Fruit fly (Drosophila melanogaster) whole organism, embryonic: Measurements from ENCODE around the gene CG15629.

Experiments
- Atf6 ChIP-seq: fragments of 200-800 bp; sonication (Bioruptor generic); IDR thresholded peaks from 2 replicates; pipeline ENCODE4 v1.3.6; 2022; ENCODE audit warnings: missing biosample characterization, missing genetic modification characterization
- Bdp1 ChIP-seq: fragments of 200-800 bp; sonication (Bioruptor generic); optimal IDR thresholded peaks from 3 replicates; lab custom pipeline; 2016; ENCODE audit warnings: missing biosample characterization, missing genetic modification characterization
- BtbVII ChIP-seq: fragments of 200-800 bp; sonication (Bioruptor generic); optimal IDR thresholded peaks from 3 replicates; lab custom pipeline; 2017; ENCODE audit warnings: missing biosample characterization, mild to moderate bottlenecking, missing genetic modification characterization
- CG10543 ChIP-seq: fragments of 200-800 bp; sonication (Bioruptor generic); optimal IDR thresholded peaks from 3 replicates; lab custom pipeline; 2017; ENCODE audit warnings: missing biosample characterization, mild to moderate bottlenecking, missing genetic modification characterization, moderate library complexity
- CG11723 ChIP-seq: fragments of 200-800 bp; sonication (Bioruptor generic); optimal IDR thresholded peaks from 2 replicates; lab custom pipeline; 2017; ENCODE audit warnings: missing biosample characterization, mild to moderate bottlenecking, missing genetic modification characterization
- CG12219 ChIP-seq: fragments of 200-800 bp; sonication (Bioruptor generic); optimal IDR thresholded peaks from 3 replicates; lab custom pipeline; 2018; ENCODE audit warnings: missing biosample characterization, mild to moderate bottlenecking, missing genetic modification characterization
- CG12659 ChIP-seq: fragments of 200-800 bp; sonication (Bioruptor generic); optimal IDR thresholded peaks from 3 replicates; lab custom pipeline; 2017; ENCODE audit warnings: mild to moderate bottlenecking, missing biosample characterization, missing genetic modification reagents, missing genetic modification characterization
- CG17359 ChIP-seq: fragments of 200-800 bp; sonication (Bioruptor generic); optimal IDR thresholded peaks from 3 replicates; lab custom pipeline; 2018; ENCODE audit warnings: missing biosample characterization, mild to moderate bottlenecking, missing genetic modification characterization, moderate library complexity
- CG17361 ChIP-seq: fragments of 200-800 bp; sonication (Bioruptor generic); IDR thresholded peaks from 3 replicates; pipeline ENCODE4 v1.3.6; 2022; ENCODE audit warnings: missing biosample characterization, missing genetic modification characterization
- CG31388 ChIP-seq: fragments of 200-800 bp; sonication (Bioruptor generic); optimal IDR thresholded peaks from 2 replicates; lab custom pipeline; 2016; ENCODE audit warnings: missing biosample characterization, missing genetic modification characterization
- CG32532 ChIP-seq: fragments of 200-800 bp; sonication (Bioruptor generic); IDR thresholded peaks from 2 replicates; pipeline ENCODE4 v1.3.6; 2022; ENCODE audit warnings: missing biosample characterization, missing genetic modification characterization
- CG34422 ChIP-seq: fragments of 200-800 bp; sonication (Bioruptor generic); IDR thresholded peaks from 3 replicates; pipeline ENCODE4 v1.3.6; 2022; ENCODE audit warnings: missing biosample characterization, missing genetic modification characterization
- CG5953 ChIP-seq: fragments of 200-800 bp; sonication (Bioruptor generic); IDR thresholded peaks from 2 replicates; pipeline ENCODE4 v1.3.6; 2022; ENCODE audit warnings: missing biosample characterization, missing genetic modification characterization
- CG6254 ChIP-seq: fragments of 200-800 bp; sonication (Bioruptor generic); optimal IDR thresholded peaks from 3 replicates; lab custom pipeline; 2017; ENCODE audit warnings: mild to moderate bottlenecking, missing biosample characterization, missing genetic modification reagents, missing genetic modification characterization
- CG6272 ChIP-seq: fragments of 200-800 bp; sonication (Bioruptor generic); IDR thresholded peaks from 2 replicates; pipeline ENCODE4 v1.3.6; 2022; ENCODE audit warnings: missing biosample characterization, missing genetic modification characterization
- CG6791 ChIP-seq: fragments of 200-800 bp; sonication (Bioruptor generic); IDR thresholded peaks from 3 replicates; pipeline ENCODE4 v1.3.6; 2022; ENCODE audit warnings: missing biosample characterization, missing genetic modification characterization; ENCODE audit not compliant: partially characterized antibody
- CG7963 ChIP-seq: fragments of 200-800 bp; sonication (Bioruptor generic); IDR thresholded peaks from 3 replicates; pipeline ENCODE4 v1.3.6; 2022; ENCODE audit warnings: missing biosample characterization, missing genetic modification characterization; ENCODE audit not compliant: partially characterized antibody
- CG7987 ChIP-seq: fragments of 200-800 bp; sonication (Bioruptor generic); optimal IDR thresholded peaks from 2 replicates; lab custom pipeline; 2018; ENCODE audit warnings: missing biosample characterization, mild to moderate bottlenecking, missing genetic modification characterization, moderate library complexity
- CG8290 ChIP-seq, 3 experiments: fragments of 200-800 bp; sonication (Bioruptor generic); optimal IDR thresholded peaks; 2 replicates each; lab custom pipeline; 2016 to 2019; ENCODE audit warnings: missing biosample characterization in 3 of 3, missing genetic modification characterization in 3 of 3, mild to moderate bottlenecking in 2 of 3, moderate library complexity in 1 of 3
- D ChIP-seq, 2 experiments: fragments of 200-800 bp in 1 of 2; fragments of >200 bp in 1 of 2; sonication (Bioruptor generic) in 1 of 2; optimal IDR thresholded peaks; 2 replicates in 1 of 2; 3 replicates in 1 of 2; lab custom pipeline; 2017; ENCODE audit warnings: mild to moderate bottlenecking in 1 of 2, missing biosample characterization in 1 of 2, missing genetic modification characterization in 1 of 2, missing genetic modification reagents in 1 of 2
- ERR ChIP-seq: fragments of 200-800 bp; sonication (Bioruptor generic); optimal IDR thresholded peaks from 2 replicates; lab custom pipeline; 2016; ENCODE audit warnings: missing biosample characterization, missing genetic modification characterization
- Ets65A ChIP-seq: fragments of 200-800 bp; sonication (Bioruptor generic); peaks from one replicate; lab custom pipeline; 2016; ENCODE audit warnings: missing biosample characterization, missing genetic modification characterization
- Gug ChIP-seq: fragments of 200-800 bp; sonication (Bioruptor generic); IDR thresholded peaks from 4 replicates; pipeline ENCODE4 v1.3.6; 2022; ENCODE audit warnings: missing biosample characterization, missing genetic modification characterization
- HLH3B ChIP-seq: fragments of 200-800 bp; sonication (Bioruptor generic); IDR thresholded peaks from 2 replicates; pipeline ENCODE4 v1.3.6; 2022; ENCODE audit warnings: missing biosample characterization, missing genetic modification characterization
- HLH4C ChIP-seq: fragments of 200-800 bp; sonication (Bioruptor generic); IDR thresholded peaks from 3 replicates; pipeline ENCODE4 v1.3.6; 2022; ENCODE audit warnings: missing biosample characterization, missing genetic modification characterization; ENCODE audit not compliant: partially characterized antibody
- Hand ChIP-seq: fragments of 200-800 bp; sonication (Bioruptor generic); optimal IDR thresholded peaks from 2 replicates; lab custom pipeline; 2017; ENCODE audit warnings: mild to moderate bottlenecking, missing biosample characterization, missing genetic modification reagents, missing genetic modification characterization
- NC2α ChIP-seq: fragments of 200-800 bp; sonication (Bioruptor generic); optimal IDR thresholded peaks from 2 replicates; lab custom pipeline; 2016; ENCODE audit warnings: missing biosample characterization, missing genetic modification characterization
- Pdp1 ChIP-seq, 2 experiments: fragments of 200-800 bp; sonication (Bioruptor generic); optimal IDR thresholded peaks; 3 replicates each; lab custom pipeline; 2016; ENCODE audit warnings: missing biosample characterization in 2 of 2, missing genetic modification characterization in 2 of 2, mild to moderate bottlenecking in 1 of 2, moderate library complexity in 1 of 2
- Poxn ChIP-seq: fragments of 200-800 bp; sonication (Bioruptor generic); IDR thresholded peaks from 2 replicates; pipeline ENCODE4 v1.3.6; 2022; ENCODE audit warnings: missing biosample characterization, missing genetic modification characterization
- Rx ChIP-seq: fragments of 200-800 bp; sonication (Bioruptor generic); IDR thresholded peaks from 2 replicates; pipeline ENCODE4 v1.3.6; 2022; ENCODE audit warnings: missing biosample characterization, missing genetic modification characterization
- Scr ChIP-seq: fragments of 200-800 bp; sonication (Bioruptor generic); IDR thresholded peaks from 2 replicates; pipeline ENCODE4 v1.3.6; 2022; ENCODE audit warnings: missing biosample characterization, missing genetic modification characterization; ENCODE audit not compliant: partially characterized antibody
- Sox102F ChIP-seq: fragments of 200-800 bp; sonication (Bioruptor generic); optimal IDR thresholded peaks from 2 replicates; lab custom pipeline; 2018; ENCODE audit warnings: missing biosample characterization, mild to moderate bottlenecking, missing genetic modification characterization, moderate library complexity
- al ChIP-seq: fragments of 200-800 bp; sonication (Bioruptor generic); IDR thresholded peaks from 2 replicates; pipeline ENCODE4 v1.3.6; 2022; ENCODE audit warnings: missing biosample characterization, missing genetic modification characterization
- ara ChIP-seq: fragments of 200-800 bp; sonication (Bioruptor generic); IDR thresholded peaks from 2 replicates; pipeline ENCODE4 v1.3.6; 2022; ENCODE audit warnings: missing biosample characterization, missing genetic modification characterization
- ato ChIP-seq: fragments of 200-800 bp; sonication (Bioruptor generic); IDR thresholded peaks from 2 replicates; pipeline ENCODE4 v1.3.6; 2022; ENCODE audit warnings: missing biosample characterization, missing genetic modification characterization; ENCODE audit not compliant: partially characterized antibody
- cg ChIP-seq: fragments of 200-800 bp; sonication (Bioruptor generic); optimal IDR thresholded peaks from 3 replicates; lab custom pipeline; 2019; ENCODE audit warnings: missing biosample characterization, mild to moderate bottlenecking, missing genetic modification characterization, moderate library complexity
- croc ChIP-seq: fragments of 200-800 bp; sonication (Bioruptor generic); conservative IDR thresholded peaks from 3 replicates; pipeline ENCODE4 v1.3.6; 2022; ENCODE audit warnings: missing biosample characterization, missing genetic modification characterization
- dati ChIP-seq: fragments of 200-800 bp; sonication (Bioruptor generic); IDR thresholded peaks from 2 replicates; pipeline ENCODE4 v1.3.6; 2022; ENCODE audit warnings: missing biosample characterization, missing genetic modification characterization
- eyg ChIP-seq: fragments of 200-800 bp; sonication (Bioruptor generic); optimal IDR thresholded peaks from 3 replicates; lab custom pipeline; 2016; ENCODE audit warnings: missing biosample characterization, missing genetic modification characterization
- fu2 ChIP-seq: fragments of 200-800 bp; sonication (Bioruptor generic); optimal IDR thresholded peaks from 2 replicates; lab custom pipeline; 2016; ENCODE audit warnings: missing biosample characterization, missing genetic modification characterization
- hbn ChIP-seq: fragments of 200-800 bp; sonication (Bioruptor generic); IDR thresholded peaks from 2 replicates; pipeline ENCODE4 v1.3.6; 2022; ENCODE audit warnings: missing biosample characterization, missing genetic modification characterization; ENCODE audit not compliant: partially characterized antibody
- hkb ChIP-seq, 2 experiments: fragments of 200-800 bp in 1 of 2; fragments of >200 bp in 1 of 2; sonication (Bioruptor generic) in 1 of 2; IDR thresholded peaks in 1 of 2; optimal IDR thresholded peaks in 1 of 2; 2 replicates each; pipeline versions ENCODE4 v1.3.6 to Lab custom; 2017 to 2022; ENCODE audit warnings: missing biosample characterization in 1 of 2, missing genetic modification characterization in 1 of 2
- lab ChIP-seq: fragments of 200-800 bp; sonication (Bioruptor generic); optimal IDR thresholded peaks from 3 replicates; lab custom pipeline; 2017; ENCODE audit warnings: missing biosample characterization, missing genetic modification characterization, mild to moderate bottlenecking, moderate library complexity, missing genetic modification reagents
- oc ChIP-seq: fragments of 200-800 bp; sonication (Bioruptor generic); optimal IDR thresholded peaks from 2 replicates; lab custom pipeline; 2018; ENCODE audit warnings: missing biosample characterization, mild to moderate bottlenecking, missing genetic modification characterization, moderate library complexity
- row ChIP-seq: fragments of 200-800 bp; sonication (Bioruptor generic); IDR thresholded peaks from 3 replicates; pipeline ENCODE4 v1.3.6; 2022; ENCODE audit warnings: missing biosample characterization, missing genetic modification characterization
- salm ChIP-seq: fragments of 200-800 bp; sonication (Bioruptor generic); optimal IDR thresholded peaks from 2 replicates; lab custom pipeline; 2018; ENCODE audit warnings: missing biosample characterization, mild to moderate bottlenecking, missing genetic modification characterization
- tx ChIP-seq: fragments of 200-800 bp; sonication (Bioruptor generic); optimal IDR thresholded peaks from 2 replicates; lab custom pipeline; 2016; ENCODE audit warnings: missing biosample characterization, missing genetic modification characterization
- vfl ChIP-seq: fragments of 200-800 bp; sonication (Bioruptor generic); optimal IDR thresholded peaks from 2 replicates; lab custom pipeline; 2016; ENCODE audit warnings: missing biosample characterization, missing genetic modification characterization
- zen2 ChIP-seq: fragments of 200-800 bp; sonication (Bioruptor generic); IDR thresholded peaks from 3 replicates; pipeline ENCODE4 v1.3.6; 2022; ENCODE audit warnings: missing biosample characterization, missing genetic modification characterization; ENCODE audit not compliant: partially characterized antibody

The CG15629 gene

dm6 chr2L:4850356-4850755 is 37.5 kb downstream of the CG15629 start, which contains the start of the genes mRpS2 and Mon1 (continued):
- TF ChIP-seq Hand (GFP tag; lab: Kevin White, UChicago), result peak; percentile 86
- no peak for TF ChIP-seq ato (GFP tag; lab: Robert Waterston, UW)
- TF ChIP-seq Sox102F (GFP tag; lab: Kevin White, UChicago), result peak; percentile 96
- peak; percentile 87 for TF ChIP-seq Rx (GFP tag; lab: Robert Waterston, UW)
- TF ChIP-seq tx (GFP tag; lab: Kevin White, UChicago), result peak; percentile 67
- TF ChIP-seq salm (tag; lab: Kevin White, UChicago), result peak; percentile 72
- peak; percentile 82 for TF ChIP-seq Poxn (GFP tag; lab: Robert Waterston, UW)
- peak; percentile 84 for TF ChIP-seq CG11723 (GFP tag; lab: Kevin White, UChicago)
- peak; percentile 76 to 77 for TF ChIP-seq Pdp1 (GFP tag; optimal IDR thresholded peaks at IDR 0.05; lab: Kevin White, UChicago)
- TF ChIP-seq CG12219 (GFP tag; lab: Kevin White, UChicago), result peak; percentile 71
- no peak for TF ChIP-seq cg (GFP tag; lab: Kevin White, UChicago)
- peak; percentile 92 for TF ChIP-seq CG7987 (GFP tag; lab: Kevin White, UChicago)
- peak; percentile 95 for TF ChIP-seq HLH3B (GFP tag; lab: Robert Waterston, UW)
- peak; percentile 93 for TF ChIP-seq BtbVII (GFP tag; lab: Kevin White, UChicago)
- TF ChIP-seq ERR, result peak; percentile 78
- TF ChIP-seq al (GFP tag; lab: Robert Waterston, UW), result peak; percentile 96
- TF ChIP-seq vfl (GFP tag; lab: Kevin White, UChicago), result peak; percentile 79
- peak; percentile 78 for TF ChIP-seq CG31388 (GFP tag; lab: Kevin White, UChicago)
- peak; percentile 95 for TF ChIP-seq Atf6 (GFP tag; lab: Robert Waterston, UW)
- TF ChIP-seq D (optimal IDR thresholded peaks at IDR 0.05; lab: Kevin White, UChicago), result no peak
- peak; percentile 87 for TF ChIP-seq D (GFP tag; optimal IDR thresholded peaks at IDR 0.05; lab: Kevin White, UChicago)
- peak; percentile 92 for TF ChIP-seq dati (GFP tag; lab: Robert Waterston, UW)
- no peak for TF ChIP-seq hkb (optimal IDR thresholded peaks at IDR 0.05; lab: Kevin White, UChicago)
- TF ChIP-seq hkb (GFP tag; IDR thresholded peaks at IDR 0.05; lab: Robert Waterston, UW), result peak; percentile 93
- TF ChIP-seq row (GFP tag; lab: Robert Waterston, UW), result peak; percentile 96
- TF ChIP-seq eyg, result peak; percentile 18
- TF ChIP-seq lab (GFP tag; lab: Kevin White, UChicago), result peak; percentile 98
- no peak for TF ChIP-seq zen2 (GFP tag; lab: Robert Waterston, UW)
- TF ChIP-seq CG12659 (GFP tag; lab: Kevin White, UChicago), result peak; percentile 96
- peak; percentile 6 for TF ChIP-seq NC2α
- peak; percentile 96 for TF ChIP-seq ara (GFP tag; lab: Robert Waterston, UW)
- peak; percentile 97 for TF ChIP-seq CG17359
- no peak for TF ChIP-seq Scr
- peak; percentile 98 for TF ChIP-seq Ets65A (GFP tag; lab: Kevin White, UChicago)
- TF ChIP-seq oc (tag; lab: Kevin White, UChicago), result peak; percentile 92
- peak; percentile 77 for TF ChIP-seq fu2 (GFP tag; lab: Kevin White, UChicago)
- TF ChIP-seq HLH4C (GFP tag; lab: Robert Waterston, UW), result no peak
- TF ChIP-seq CG6791 (GFP tag; lab: Robert Waterston, UW), result no peak
- TF ChIP-seq CG34422 (GFP tag; lab: Robert Waterston, UW), result peak; percentile 98
- peak; percentile 95 for TF ChIP-seq CG5953
- TF ChIP-seq CG17361 (GFP tag; lab: Robert Waterston, UW), result peak; percentile 98
- TF ChIP-seq hbn (GFP tag; lab: Robert Waterston, UW), result no peak
- TF ChIP-seq croc (GFP tag; lab: Robert Waterston, UW), result peak; percentile 83
- no peak for TF ChIP-seq CG7963
- TF ChIP-seq Bdp1 (GFP tag; lab: Kevin White, UChicago), result peak; percentile 75
- peak; percentile 91 for TF ChIP-seq Gug (GFP tag; lab: Robert Waterston, UW)
- TF ChIP-seq CG6254 (GFP tag; lab: Kevin White, UChicago), result peak; percentile 89
- peak; percentile 89 for TF ChIP-seq CG8290 (GFP tag; optimal IDR thresholded peaks at IDR 0.05; lab: Kevin White, UChicago)
- TF ChIP-seq CG8290 (tag; optimal IDR thresholded peaks at IDR 0.05; lab: Kevin White, UChicago), result peak; percentile 79 to 90
- TF ChIP-seq CG32532 (GFP tag; lab: Robert Waterston, UW), result peak; percentile 98
- TF ChIP-seq CG10543 (GFP tag; lab: Kevin White, UChicago), result peak; percentile 72
- peak; percentile 95 for TF ChIP-seq CG6272
